Worm (Caenorhabditis elegans): Measurements from ENCODE around the gene T28C6.10.
A peak's percentile ranks its signal among the peaks of the same experiment; 100 is the strongest.

Gene T28C6.10

DNA sequence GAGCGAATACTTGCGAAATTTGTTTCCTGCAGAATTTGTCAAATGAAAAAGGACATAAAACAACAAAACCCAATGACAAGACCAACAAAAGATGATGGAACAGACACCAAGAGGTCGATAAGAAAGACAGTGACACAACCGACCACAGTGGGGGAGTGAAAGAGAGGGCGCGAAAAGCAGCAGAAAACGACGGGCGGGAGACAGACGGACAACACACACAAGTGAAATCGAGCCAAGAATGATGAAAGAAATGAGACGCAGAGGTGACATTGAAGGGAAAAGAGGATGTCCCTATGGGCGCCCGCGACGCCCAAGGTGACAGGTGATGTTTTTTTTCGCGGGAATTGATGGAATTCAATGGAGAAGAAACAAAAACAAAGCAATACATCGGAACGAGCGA is 48.4 kb downstream of the T28C6.10 start (continued):
- TF ChIP-seq ceh-27 (GFP tag; optimal IDR thresholded peaks at IDR 0.05) (no peak), atf-7 (tag; optimal IDR thresholded peaks at IDR 0.05) (peak; percentile 17), nhr-90 (tag; optimal IDR thresholded peaks at IDR 0.05) (peak; percentile 62), egrh-3 (GFP tag; IDR thresholded peaks at IDR 0.05) (peak; percentile 29; the same call in 1 of the 2 replicates), ceh-40 (GFP tag; IDR thresholded peaks at IDR 0.05) (no peak), egl-44 (GFP tag; IDR thresholded peaks at IDR 0.05) (no peak), nhr-80 (tag; optimal IDR thresholded peaks at IDR 0.05) (peak; percentile 99), B0261.1 (tag; optimal IDR thresholded peaks at IDR 0.05) (no peak), akir-1 (GFP tag; optimal IDR thresholded peaks at IDR 0.05) (no peak), mxl-1 (tag; optimal IDR thresholded peaks at IDR 0.05) (no peak), ets-4 (GFP tag; optimal IDR thresholded peaks at IDR 0.05) (peak; percentile 68), hmg-1.2 (GFP tag; IDR thresholded peaks at IDR 0.05) (peak; percentile 47), lir-1 (GFP tag; conservative IDR thresholded peaks at IDR 0.05) (no peak), ZK185.1 (tag; optimal IDR thresholded peaks at IDR 0.05; ENCODE audit: poor library complexity, severe bottlenecking) (peak; percentile 17), aptf-2 (GFP tag; conservative IDR thresholded peaks at IDR 0.05) (no peak), efl-1 (GFP tag; optimal IDR thresholded peaks at IDR 0.05) (peak; percentile 17), K12H6.12 (tag; optimal IDR thresholded peaks at IDR 0.05) (peak; percentile 45), Y53F4B.3 (GFP tag; IDR thresholded peaks at IDR 0.05) (no peak)

DNA sequence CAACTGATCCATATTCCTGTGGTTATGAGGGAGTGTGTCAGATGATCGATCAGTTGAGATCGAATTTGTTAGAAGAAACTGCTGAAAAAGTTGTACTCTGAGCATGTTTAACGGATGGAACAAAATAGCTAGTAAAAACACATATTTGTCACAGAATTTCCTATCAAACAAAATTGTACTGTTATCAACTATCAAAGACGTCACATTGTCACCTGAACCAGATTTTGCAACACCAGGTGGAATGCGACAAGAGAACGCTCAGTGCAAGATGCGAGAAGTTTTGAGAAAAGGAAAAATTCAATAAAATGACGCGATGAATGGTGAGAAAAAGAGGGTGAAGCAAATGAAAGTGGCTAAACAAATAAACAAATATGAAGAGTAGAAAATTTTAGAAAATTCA is 49.8 kb downstream of the T28C6.10 start:
- TF ChIP-seq nfya-1 (tag; optimal IDR thresholded peaks at IDR 0.05; ENCODE audit: borderline replicate concordance, insufficient read depth), result no peak
- TF ChIP-seq nhr-80 (tag; optimal IDR thresholded peaks at IDR 0.05), result peak; percentile 18

All from whole organism, young adult.